Fruit fly (Drosophila melanogaster): ENCODE measurements around the gene mdy.

The mdy gene

dm6 chr2L:16826872-16827506 lies 10.5 kb downstream of the mdy start, which contains the start of gene AspRS-m (continued):
- peak; percentile 62; the same call in 1 of the 2 replicates for TF ChIP-seq CG32772 (GFP tag; IDR thresholded peaks at IDR 0.05)
- TF ChIP-seq tin (GFP tag; optimal IDR thresholded peaks at IDR 0.05), result peak; percentile 39
- no peak for TF ChIP-seq al (GFP tag; IDR thresholded peaks at IDR 0.05)
- peak; percentile 71 for TF ChIP-seq hbn (GFP tag; IDR thresholded peaks at IDR 0.05; ENCODE audit: partially characterized antibody)
- no peak for TF ChIP-seq CG4328 (GFP tag; optimal IDR thresholded peaks at IDR 0.05)
- no peak for TF ChIP-seq CG31388 (GFP tag; optimal IDR thresholded peaks at IDR 0.05)
- no peak for TF ChIP-seq CG2875 (GFP tag; optimal IDR thresholded peaks at IDR 0.05)
- no peak for TF ChIP-seq sens-2 (GFP tag; IDR thresholded peaks at IDR 0.05)
- no peak for TF ChIP-seq trh (GFP tag; optimal IDR thresholded peaks at IDR 0.05)
- peak; percentile 44; the same call in 1 of the 3 replicates for TF ChIP-seq Dbx (GFP tag; IDR thresholded peaks at IDR 0.05)
- TF ChIP-seq kni (GFP tag; optimal IDR thresholded peaks at IDR 0.05), result no peak
- no peak for TF ChIP-seq CG17328 (GFP tag; IDR thresholded peaks at IDR 0.05)
- no peak for TF ChIP-seq eve (GFP tag; optimal IDR thresholded peaks at IDR 0.05)
- peak; percentile 9 for TF ChIP-seq Chrac-16 (GFP tag; optimal IDR thresholded peaks at IDR 0.05)
- no peak for TF ChIP-seq Elba2 (GFP tag; optimal IDR thresholded peaks at IDR 0.05)
- TF ChIP-seq CG4360 (GFP tag; IDR thresholded peaks at IDR 0.05), result no peak
- TF ChIP-seq CG1832 (GFP tag; optimal IDR thresholded peaks at IDR 0.05), result no peak
- TF ChIP-seq pita (GFP tag; optimal IDR thresholded peaks at IDR 0.05), result no peak
- no peak for TF ChIP-seq pum (GFP tag; optimal IDR thresholded peaks at IDR 0.05)
- TF ChIP-seq oc (tag; optimal IDR thresholded peaks at IDR 0.05), result no peak
- TF ChIP-seq Mes4 (GFP tag; optimal IDR thresholded peaks at IDR 0.05), result no peak
- no peak for TF ChIP-seq slp2 (GFP tag; optimal IDR thresholded peaks at IDR 0.05)
- TF ChIP-seq sisA (GFP tag; IDR thresholded peaks at IDR 0.05), result peak; percentile 31; the same call in 1 of the 2 replicates
- TF ChIP-seq gro (GFP tag; optimal IDR thresholded peaks at IDR 0.05), result no peak
- no peak for TF ChIP-seq CG6683 (GFP tag; optimal IDR thresholded peaks at IDR 0.05)
- TF ChIP-seq gt (GFP tag; IDR thresholded peaks at IDR 0.05), result no peak
- TF ChIP-seq stwl (tag; optimal IDR thresholded peaks at IDR 0.05), result peak; percentile 66
- TF ChIP-seq HmgZ (tag; optimal IDR thresholded peaks at IDR 0.05), result peak; percentile 15
- no peak for TF ChIP-seq Xbp1 (GFP tag; optimal IDR thresholded peaks at IDR 0.05)
- no peak for TF ChIP-seq danr (GFP tag; IDR thresholded peaks at IDR 0.05)
- peak; percentile 45 for TF ChIP-seq CG2116 (GFP tag; optimal IDR thresholded peaks at IDR 0.05)
- no peak for TF ChIP-seq odd (GFP tag; optimal IDR thresholded peaks at IDR 0.05)
- TF ChIP-seq sna (GFP tag; IDR thresholded peaks at IDR 0.05; ENCODE audit: partially characterized antibody), result peak; percentile 84
- TF ChIP-seq CG7928 (GFP tag; optimal IDR thresholded peaks at IDR 0.05), result no peak
- no peak for TF ChIP-seq CG2678 (tag; optimal IDR thresholded peaks at IDR 0.05)
- TF ChIP-seq nom (GFP tag; optimal IDR thresholded peaks at IDR 0.05), result no peak
- peak; percentile 64 for TF ChIP-seq MESR4 (GFP tag; optimal IDR thresholded peaks at IDR 0.05)
- no peak for TF ChIP-seq hkb (optimal IDR thresholded peaks at IDR 0.05)
- no peak for TF ChIP-seq hkb (GFP tag; IDR thresholded peaks at IDR 0.05)
- no peak for TF ChIP-seq dmrt99B (tag; optimal IDR thresholded peaks at IDR 0.05)
- TF ChIP-seq CG10274 (GFP tag; optimal IDR thresholded peaks at IDR 0.05), result no peak
- TF ChIP-seq org-1 (GFP tag; optimal IDR thresholded peaks at IDR 0.05), result no peak
- TF ChIP-seq Sin3A (optimal IDR thresholded peaks at IDR 0.05), result peak; percentile 45
- no peak for TF ChIP-seq aop (GFP tag; IDR thresholded peaks at IDR 0.05)
- no peak for TF ChIP-seq CG15073 (GFP tag; optimal IDR thresholded peaks at IDR 0.05)
- no peak for TF ChIP-seq Antp (GFP tag; optimal IDR thresholded peaks at IDR 0.05)
- TF ChIP-seq Bteb2 (GFP tag; optimal IDR thresholded peaks at IDR 0.05), result no peak
- TF ChIP-seq gem (tag; optimal IDR thresholded peaks at IDR 0.05), result no peak
- TF ChIP-seq NFAT (GFP tag; IDR thresholded peaks at IDR 0.05), result no peak
- TF ChIP-seq CG13123 (GFP tag; optimal IDR thresholded peaks at IDR 0.05), result no peak
- peak; percentile 75 for TF ChIP-seq Med (GFP tag)
- no peak for TF ChIP-seq CG12942 (GFP tag; optimal IDR thresholded peaks at IDR 0.05)
